Worm (Caenorhabditis elegans): ENCODE results near the gene F23F12.12.

F23F12.12 gene

DNA sequence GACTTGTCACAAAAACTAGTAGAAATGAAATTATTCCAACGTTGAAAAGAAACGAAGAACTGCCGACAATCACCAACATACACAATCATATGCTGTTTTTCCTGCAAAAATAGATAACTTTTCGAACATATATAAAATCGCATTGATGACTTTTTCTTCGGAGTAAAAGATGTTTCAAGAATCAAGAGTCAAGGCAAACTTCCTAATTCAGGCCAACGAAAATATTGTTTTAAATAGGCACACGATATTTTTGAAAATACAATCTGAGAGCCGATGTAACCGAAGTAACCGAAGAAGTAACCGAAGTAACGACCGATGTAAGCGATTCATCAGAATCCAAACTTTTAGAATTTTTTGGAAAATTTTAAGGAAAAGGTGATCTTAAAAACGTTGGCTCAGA is 12.0 kb downstream of the F23F12.12 start, which contains the start of gene C09E7.10:
Gene C09E7.10 (minus strand): TSS at position 101 of the 400 bp plus-strand sequence.
- TF ChIP-seq hlh-26 (GFP tag; conservative IDR thresholded peaks at IDR 0.05) (no peak), C17E4.6 (GFP tag; IDR thresholded peaks at IDR 0.05) (no peak), Y79H2A.3 (GFP tag; conservative IDR thresholded peaks at IDR 0.05) (no peak), akir-1 (GFP tag; optimal IDR thresholded peaks at IDR 0.05) (no peak), rpc-1 (optimal IDR thresholded peaks at IDR 0.05) (no peak), rpc-1 (tag; optimal IDR thresholded peaks at IDR 0.05) (no peak)

DNA sequence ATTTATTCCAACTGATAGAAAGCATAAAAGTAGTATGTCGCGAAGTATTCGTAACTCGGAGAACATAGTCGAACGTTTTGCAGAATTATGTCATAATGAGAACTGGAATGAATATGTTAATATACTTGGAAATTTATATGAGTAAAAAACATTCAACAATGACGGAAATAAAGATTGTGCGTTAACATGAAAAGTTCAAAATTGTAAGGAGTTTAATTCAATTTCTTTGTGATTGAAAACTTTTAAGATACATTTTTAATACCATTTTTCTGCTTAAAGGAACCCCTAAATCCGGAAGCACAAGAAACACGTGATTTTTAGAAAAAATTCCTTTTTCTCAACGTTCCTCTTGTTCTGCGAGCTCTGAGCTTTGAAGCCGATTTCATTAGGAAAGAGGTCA is 17.6 kb downstream of the F23F12.12 start, which contains the start of gene oig-1:
Gene oig-1 (minus strand): TSS at position 101 of the 400 bp plus-strand sequence.
- TF ChIP-seq K11D2.4 (GFP tag; IDR thresholded peaks at IDR 0.05), result no peak
- TF ChIP-seq aptf-3 (GFP tag; IDR thresholded peaks at IDR 0.05), result no peak
- no peak for TF ChIP-seq F23B12.7 (tag; optimal IDR thresholded peaks at IDR 0.05; ENCODE audit: insufficient read depth)
- TF ChIP-seq B0336.3 (GFP tag; IDR thresholded peaks at IDR 0.05), result no peak
- TF ChIP-seq rec-8 (tag; optimal IDR thresholded peaks at IDR 0.05), result no peak

DNA sequence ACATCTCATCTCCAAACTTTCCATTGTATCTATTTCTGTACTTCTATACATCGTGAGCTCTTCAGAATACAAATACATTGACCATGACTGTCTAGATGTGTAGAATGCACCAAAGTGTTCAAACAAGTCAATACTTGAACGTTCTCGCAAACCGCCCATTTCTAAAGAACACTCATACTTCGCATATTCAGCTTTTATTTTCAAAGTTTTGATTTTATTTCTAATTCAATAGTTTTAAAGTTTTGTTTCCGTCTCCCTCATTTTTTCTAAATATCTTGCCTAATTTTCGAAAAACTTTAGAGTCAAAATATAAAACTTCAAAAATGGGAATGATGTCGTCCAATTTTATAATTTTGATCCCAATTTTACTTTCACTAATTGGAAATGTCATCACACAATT is 20.0 kb downstream of the F23F12.12 start, which contains the start of gene pqn-10:
Gene pqn-10 (plus strand): TSS at position 301 of the 400 bp plus-strand sequence.
- TF ChIP-seq ztf-6 (GFP tag; IDR thresholded peaks at IDR 0.05) (no peak), attf-3 (GFP tag; conservative IDR thresholded peaks at IDR 0.05) (no peak), F10E7.11 (tag; optimal IDR thresholded peaks at IDR 0.05) (no peak)

DNA sequence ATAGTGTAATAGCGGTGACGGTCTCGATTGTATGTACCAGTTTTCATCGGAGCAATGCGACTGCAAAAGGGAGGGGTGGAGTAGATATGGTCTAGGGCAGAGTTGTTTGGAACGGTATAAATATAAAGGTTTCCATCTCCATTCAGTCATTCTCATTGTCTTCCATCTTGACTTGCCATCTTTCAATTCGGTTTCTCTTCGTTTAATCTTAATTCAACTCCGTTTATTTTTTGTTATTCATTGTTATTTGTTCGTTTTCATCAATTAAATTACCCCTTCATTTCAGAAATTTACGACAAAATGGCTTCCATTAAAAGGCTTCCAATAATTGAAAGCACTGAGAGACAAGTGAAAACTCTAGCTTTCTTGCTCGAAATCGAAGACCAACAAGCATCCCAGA is 23.2 kb downstream of the F23F12.12 start, which contains the start of gene C09E7.11:
Gene C09E7.11 (plus strand): TSS at position 301 of the 400 bp plus-strand sequence.
- TF ChIP-seq unc-62 (GFP tag; optimal IDR thresholded peaks at IDR 0.05) (no peak), C17E4.6 (GFP tag; IDR thresholded peaks at IDR 0.05) (no peak), lsy-27 (tag; optimal IDR thresholded peaks at IDR 0.05; ENCODE audit: borderline replicate concordance, insufficient read depth) (no peak), aptf-3 (GFP tag; IDR thresholded peaks at IDR 0.05) (no peak), B0336.3 (GFP tag; IDR thresholded peaks at IDR 0.05) (no peak), F57C9.4 (tag; optimal IDR thresholded peaks at IDR 0.05) (no peak), hmg-20 (GFP tag; IDR thresholded peaks at IDR 0.05) (no peak)

DNA sequence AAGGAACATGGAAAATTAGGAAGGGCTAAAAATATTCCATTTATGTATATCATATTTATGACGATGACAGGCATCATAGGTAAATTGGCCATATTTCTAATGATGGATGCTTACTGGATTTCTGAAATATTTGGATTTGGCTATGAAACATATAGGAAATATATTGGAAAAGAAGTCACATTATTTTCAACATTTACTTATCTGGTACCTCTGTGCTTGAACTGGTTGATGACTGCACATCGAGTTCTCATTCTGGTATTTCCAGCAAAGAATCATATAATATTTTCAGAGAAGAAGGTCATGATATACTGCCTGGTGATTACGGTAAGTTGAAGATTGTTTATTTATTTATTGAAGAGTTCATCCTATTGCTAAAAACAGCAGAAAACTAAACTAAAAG is 24.7 kb downstream of the F23F12.12 start, which contains the start of gene srxa-5:
Gene srxa-5 (plus strand): TSS at position 301 of the 400 bp plus-strand sequence.
- no peak for TF ChIP-seq gei-17 (GFP tag; optimal IDR thresholded peaks at IDR 0.05)
- no peak for TF ChIP-seq ztf-18 (tag; optimal IDR thresholded peaks at IDR 0.05)
- no peak for TF ChIP-seq rpc-1 (optimal IDR thresholded peaks at IDR 0.05)
- no peak for TF ChIP-seq rpc-1 (tag; optimal IDR thresholded peaks at IDR 0.05)
- no peak for TF ChIP-seq egrh-3 (GFP tag; IDR thresholded peaks at IDR 0.05)
- TF ChIP-seq ekl-4 (GFP tag; IDR thresholded peaks at IDR 0.05), result no peak
- TF ChIP-seq B0035.1 (tag; optimal IDR thresholded peaks at IDR 0.05), result no peak
- no peak for TF ChIP-seq T07F8.4 (tag; optimal IDR thresholded peaks at IDR 0.05)
- TF ChIP-seq F49E8.2 (tag; optimal IDR thresholded peaks at IDR 0.05; ENCODE audit: insufficient read depth), result no peak
- no peak for TF ChIP-seq hrde-1 (tag; optimal IDR thresholded peaks at IDR 0.05; ENCODE audit: borderline replicate concordance)
- TF ChIP-seq F10E7.11 (tag; optimal IDR thresholded peaks at IDR 0.05), result no peak
- TF ChIP-seq tlf-1 (GFP tag; optimal IDR thresholded peaks at IDR 0.05), result no peak
- TF ChIP-seq akir-1 (GFP tag; optimal IDR thresholded peaks at IDR 0.05), result no peak
- TF ChIP-seq chd-7 (tag; optimal IDR thresholded peaks at IDR 0.05), result no peak
- no peak for TF ChIP-seq ceh-58 (GFP tag; IDR thresholded peaks at IDR 0.05)
- TF ChIP-seq ceh-100 (GFP tag; IDR thresholded peaks at IDR 0.05), result no peak
- no peak for TF ChIP-seq nhr-179 (tag; optimal IDR thresholded peaks at IDR 0.05)
- TF ChIP-seq ztf-6 (GFP tag; IDR thresholded peaks at IDR 0.05), result no peak
- TF ChIP-seq madf-6 (GFP tag; IDR thresholded peaks at IDR 0.05), result no peak
- TF ChIP-seq die-1 (tag; optimal IDR thresholded peaks at IDR 0.05), result no peak
